Fruit fly (Drosophila melanogaster): ENCODE measurements around the gene TpnC73F.

dm6 chr3L:17016576-17016917 is 29.3 kb upstream of the TpnC73F start:
- no peak for TF ChIP-seq Hr78 (GFP tag; optimal IDR thresholded peaks at IDR 0.05)
- TF ChIP-seq CG32264 (GFP tag; optimal IDR thresholded peaks at IDR 0.05), result no peak
- TF ChIP-seq dsf (GFP tag; optimal IDR thresholded peaks at IDR 0.05; ENCODE audit: borderline replicate concordance), result no peak
- TF ChIP-seq Myc (optimal IDR thresholded peaks at IDR 0.05), result no peak
- no peak for TF ChIP-seq Vsx2 (GFP tag; optimal IDR thresholded peaks at IDR 0.05; ENCODE audit: partially characterized antibody)
- no peak for TF ChIP-seq h (GFP tag; optimal IDR thresholded peaks at IDR 0.05)
- no peak for TF ChIP-seq Dif (GFP tag; optimal IDR thresholded peaks at IDR 0.05; ENCODE audit: partially characterized antibody)
- no peak for TF ChIP-seq dmrt93B (GFP tag; optimal IDR thresholded peaks at IDR 0.05)
- no peak for TF ChIP-seq sv (GFP tag; optimal IDR thresholded peaks at IDR 0.05)
- no peak for TF ChIP-seq lola (GFP tag; optimal IDR thresholded peaks at IDR 0.05)
- TF ChIP-seq rgr (GFP tag; optimal IDR thresholded peaks at IDR 0.05), result no peak
